Worm (Caenorhabditis elegans) whole organism, young adult: ENCODE data around the gene T15B7.1.

Experiments used
- B0336.3 ChIP-seq: fragments of 200-800 bp; sonication (Bioruptor generic); IDR thresholded peaks from 2 replicates; pipeline ENCODE4 v1.3.6; 2022; ENCODE audit warnings: missing genetic modification characterization, missing compliant biosample characterization
- C17E4.6 ChIP-seq: fragments of 200-800 bp; sonication (Bioruptor generic); IDR thresholded peaks from 2 replicates; pipeline ENCODE4 v1.3.6; 2022; ENCODE audit warnings: missing genetic modification reagents, missing genetic modification characterization, missing compliant biosample characterization
- F23B12.7 ChIP-seq: sonication (generic microtip); optimal IDR thresholded peaks from 2 replicates; lab custom pipeline; 2017; ENCODE audit warnings: missing genetic modification characterization, mild to moderate bottlenecking, missing compliant biosample characterization, antibody characterized with exemption, moderate library complexity; ENCODE audit not compliant: insufficient read depth
- F52B5.7 ChIP-seq: sonication (generic microtip); optimal IDR thresholded peaks from 2 replicates; lab custom pipeline; 2016; ENCODE audit warnings: mild to moderate bottlenecking, missing genetic modification characterization, missing compliant biosample characterization
- F57C9.4 ChIP-seq: sonication (generic microtip); optimal IDR thresholded peaks from 2 replicates; lab custom pipeline; 2017; ENCODE audit warnings: mild to moderate bottlenecking, missing genetic modification characterization, missing compliant biosample characterization
- Y53G8AR.9 ChIP-seq: fragments of 200-800 bp; sonication (Bioruptor generic); conservative IDR thresholded peaks from 2 replicates; pipeline ENCODE4 v1.3.6; 2022; ENCODE audit warnings: missing genetic modification reagents, missing genetic modification characterization, missing compliant biosample characterization
- Y56A3A.18 ChIP-seq: fragments of 200-800 bp; sonication (Bioruptor generic); IDR thresholded peaks from 2 replicates; pipeline ENCODE4 v1.3.6; 2022; ENCODE audit warnings: missing genetic modification reagents, missing genetic modification characterization, missing compliant biosample characterization
- aptf-3 ChIP-seq: fragments of 200-800 bp; sonication (Bioruptor generic); IDR thresholded peaks from 2 replicates; pipeline ENCODE4 v1.3.6; 2022; ENCODE audit warnings: missing genetic modification characterization, missing compliant biosample characterization
- atf-7 ChIP-seq: sonication (generic microtip); optimal IDR thresholded peaks from 2 replicates; lab custom pipeline; 2017; ENCODE audit warnings: mild to moderate bottlenecking, missing genetic modification characterization, missing compliant biosample characterization
- athp-1 ChIP-seq: sonication (generic microtip); optimal IDR thresholded peaks from 2 replicates; lab custom pipeline; 2017; ENCODE audit warnings: mild to moderate bottlenecking, missing genetic modification characterization, missing compliant biosample characterization
- attf-6 ChIP-seq: fragments of 200-800 bp; sonication (Bioruptor generic); IDR thresholded peaks from 2 replicates; pipeline ENCODE4 v1.3.6; 2022; ENCODE audit warnings: missing genetic modification reagents, missing genetic modification characterization, missing compliant biosample characterization
- ccch-3 ChIP-seq: fragments of 200-800 bp; sonication (Bioruptor generic); optimal IDR thresholded peaks from 2 replicates; lab custom pipeline; 2018; ENCODE audit warnings: mild to moderate bottlenecking, missing genetic modification characterization, missing compliant biosample characterization
- ceh-40 ChIP-seq: fragments of 200-800 bp; sonication (Bioruptor generic); IDR thresholded peaks from 2 replicates; pipeline ENCODE4 v1.3.6; 2022; ENCODE audit warnings: missing genetic modification characterization, missing compliant biosample characterization
- dox-1 ChIP-seq: fragments of 200-800 bp; sonication (Bioruptor generic); IDR thresholded peaks from 2 replicates; pipeline ENCODE4 v1.3.6; 2022; ENCODE audit warnings: missing genetic modification reagents, missing genetic modification characterization, missing compliant biosample characterization
- fkh-3 ChIP-seq: sonication (generic microtip); optimal IDR thresholded peaks from 2 replicates; lab custom pipeline; 2016; ENCODE audit warnings: mild to moderate bottlenecking, missing genetic modification characterization, missing compliant biosample characterization
- hlh-26 ChIP-seq: fragments of 200-800 bp; sonication (Bioruptor generic); conservative IDR thresholded peaks from 2 replicates; pipeline ENCODE4 v1.3.6; 2022; ENCODE audit warnings: missing genetic modification reagents, missing genetic modification characterization, missing compliant biosample characterization
- hrde-1 ChIP-seq: sonication (generic microtip); optimal IDR thresholded peaks from 2 replicates; lab custom pipeline; 2016; ENCODE audit warnings: missing genetic modification characterization, mild to moderate bottlenecking, missing compliant biosample characterization, moderate library complexity, missing genotype, missing genetic modification reagents, borderline replicate concordance
- lag-1 ChIP-seq: fragments of 200-800 bp; sonication (Bioruptor generic); IDR thresholded peaks from 2 replicates; pipeline ENCODE4 v1.3.6; 2022; ENCODE audit warnings: missing genetic modification reagents, missing genetic modification characterization, missing compliant biosample characterization
- lin-40 ChIP-seq: sonication (generic microtip); optimal IDR thresholded peaks from 2 replicates; lab custom pipeline; 2016; ENCODE audit warnings: missing genetic modification characterization, mild to moderate bottlenecking, missing compliant biosample characterization, missing genotype, missing genetic modification reagents
- lin-54 ChIP-seq: fragments of 200-800 bp; sonication (Bioruptor generic); optimal IDR thresholded peaks from 2 replicates; lab custom pipeline; 2018; ENCODE audit warnings: mild to moderate bottlenecking, missing genetic modification characterization, missing compliant biosample characterization
- lir-1 ChIP-seq: fragments of 200-800 bp; sonication (Bioruptor generic); conservative IDR thresholded peaks from 2 replicates; pipeline ENCODE4 v1.3.6; 2022; ENCODE audit warnings: missing genetic modification reagents, missing genetic modification characterization, missing compliant biosample characterization
- madf-10 ChIP-seq: sonication (generic microtip); optimal IDR thresholded peaks from 2 replicates; lab custom pipeline; 2016; ENCODE audit warnings: mild to moderate bottlenecking, missing genetic modification characterization, missing compliant biosample characterization
- madf-3 ChIP-seq: fragments of 200-800 bp; sonication (Bioruptor generic); IDR thresholded peaks from 2 replicates; pipeline ENCODE4 v1.3.6; 2022; ENCODE audit warnings: missing genetic modification reagents, missing genetic modification characterization, missing compliant biosample characterization
- mcd-1 ChIP-seq: fragments of 200-800 bp; sonication (Bioruptor generic); IDR thresholded peaks from 2 replicates; pipeline ENCODE4 v1.3.6; 2022; ENCODE audit warnings: missing genetic modification reagents, missing genetic modification characterization, missing compliant biosample characterization
- nhr-120 ChIP-seq: fragments of 200-800 bp; sonication (Bioruptor generic); IDR thresholded peaks from 2 replicates; pipeline ENCODE4 v1.3.6; 2022; ENCODE audit warnings: missing genetic modification characterization, missing compliant biosample characterization
- nhr-179 ChIP-seq: sonication (generic microtip); optimal IDR thresholded peaks from 2 replicates; lab custom pipeline; 2016; ENCODE audit warnings: mild to moderate bottlenecking, missing genetic modification characterization, missing compliant biosample characterization
- nhr-27 ChIP-seq: fragments of 200-800 bp; sonication (Bioruptor generic); optimal IDR thresholded peaks from 2 replicates; lab custom pipeline; 2018; ENCODE audit warnings: mild to moderate bottlenecking, missing genetic modification characterization, moderate library complexity, missing compliant biosample characterization
- nhr-80 ChIP-seq: sonication (generic microtip); optimal IDR thresholded peaks from 2 replicates; lab custom pipeline; 2016; ENCODE audit warnings: missing genetic modification characterization, missing compliant biosample characterization
- rcor-1 ChIP-seq: fragments of 200-800 bp; sonication (Bioruptor generic); IDR thresholded peaks from 2 replicates; pipeline ENCODE4 v1.3.6; 2022; ENCODE audit warnings: missing genetic modification reagents, missing genetic modification characterization, missing compliant biosample characterization
- rec-8 ChIP-seq, 2 experiments: sonication (generic microtip); optimal IDR thresholded peaks; 2 replicates each; lab custom pipeline; 2016; ENCODE audit warnings: mild to moderate bottlenecking in 2 of 2, missing genetic modification characterization in 2 of 2, missing genetic modification reagents in 2 of 2, missing genotype in 2 of 2, missing biosample characterization in 1 of 2, missing compliant biosample characterization in 1 of 2, moderate library complexity in 1 of 2
- repo-1 ChIP-seq: sonication (generic microtip); optimal IDR thresholded peaks from 2 replicates; lab custom pipeline; 2017; ENCODE audit warnings: mild to moderate bottlenecking, missing genetic modification characterization, missing compliant biosample characterization
- sdz-38 ChIP-seq: sonication (generic microtip); optimal IDR thresholded peaks from 2 replicates; lab custom pipeline; 2016; ENCODE audit warnings: missing genotype, missing genetic modification characterization, missing compliant biosample characterization
- snpc-1.1 ChIP-seq: sonication (generic microtip); optimal IDR thresholded peaks from 2 replicates; lab custom pipeline; 2017; ENCODE audit warnings: missing genetic modification characterization, mild to moderate bottlenecking, missing compliant biosample characterization, antibody characterized with exemption, moderate library complexity, missing genotype, missing genetic modification reagents; ENCODE audit not compliant: insufficient read depth
- snpc-3.4 ChIP-seq: sonication (generic microtip); optimal IDR thresholded peaks from 2 replicates; lab custom pipeline; 2017; ENCODE audit warnings: missing genetic modification characterization, mild to moderate bottlenecking, missing compliant biosample characterization, antibody characterized with exemption, moderate library complexity, missing genotype, missing genetic modification reagents
- somi-1 ChIP-seq: fragments of 200-800 bp; sonication (Bioruptor generic); optimal IDR thresholded peaks from 2 replicates; lab custom pipeline; 2018; ENCODE audit warnings: mild to moderate bottlenecking, missing genetic modification characterization, missing compliant biosample characterization
- tbp1 ChIP-seq: fragments of 200-800 bp; sonication (Bioruptor generic); optimal IDR thresholded peaks from 2 replicates; lab custom pipeline; 2018; ENCODE audit warnings: mild to moderate bottlenecking, missing genetic modification characterization, missing compliant biosample characterization
- tbx-9 ChIP-seq: sonication (generic microtip); optimal IDR thresholded peaks from 2 replicates; lab custom pipeline; 2016; ENCODE audit warnings: borderline replicate concordance, missing genetic modification characterization, inconsistent platforms, missing compliant biosample characterization
- zim-3 ChIP-seq: sonication (generic microtip); optimal IDR thresholded peaks from 2 replicates; lab custom pipeline; 2017; ENCODE audit warnings: mild to moderate bottlenecking, missing genetic modification characterization, moderate library complexity, missing compliant biosample characterization
- ztf-22 ChIP-seq: fragments of 200-800 bp; sonication (Bioruptor generic); optimal IDR thresholded peaks from 2 replicates; lab custom pipeline; 2018; ENCODE audit warnings: mild to moderate bottlenecking, missing genetic modification characterization, moderate library complexity, missing compliant biosample characterization
- ztf-25 ChIP-seq: fragments of 200-800 bp; sonication (Bioruptor generic); IDR thresholded peaks from 2 replicates; pipeline ENCODE4 v1.3.6; 2022; ENCODE audit warnings: missing genetic modification reagents, missing genetic modification characterization, missing compliant biosample characterization
- ztf-28 ChIP-seq: fragments of 200-800 bp; sonication (Bioruptor generic); IDR thresholded peaks from 2 replicates; pipeline ENCODE4 v1.3.6; 2022; ENCODE audit warnings: missing genetic modification reagents, missing genetic modification characterization, missing compliant biosample characterization

The T15B7.1 gene

DNA sequence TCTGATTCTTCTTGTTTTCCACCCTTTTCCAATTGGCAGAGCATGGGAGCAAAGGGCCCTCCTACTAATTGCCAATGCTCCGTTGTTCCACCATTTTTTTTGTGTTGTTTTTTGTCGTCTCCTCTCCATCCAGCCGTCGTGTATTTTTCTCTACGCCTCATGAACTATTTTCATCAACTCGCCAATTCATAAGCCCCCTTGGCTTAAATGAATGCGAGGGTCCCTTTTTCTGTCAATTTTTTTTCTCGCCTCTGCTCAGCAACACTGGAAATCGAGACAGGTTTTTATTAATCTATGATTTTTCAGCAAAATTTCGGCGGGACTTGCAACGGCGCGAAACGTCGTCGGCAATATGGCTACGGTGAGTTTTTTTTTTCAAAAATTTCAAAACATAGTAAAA is 38.5 kb downstream of the T15B7.1 start, which contains the start of gene unc-70:
TSS of gene unc-70 (plus strand) at position 301 of the 400 bp plus-strand sequence.
- no peak for TF ChIP-seq tbp1 (GFP tag; lab: Kevin White, UChicago)
- no peak for TF ChIP-seq F23B12.7 (tag; lab: Kevin White, UChicago)
- TF ChIP-seq mcd-1 (GFP tag; lab: Robert Waterston, UW), result no peak
- no peak for TF ChIP-seq ccch-3 (GFP tag; lab: Kevin White, UChicago)
- no peak for TF ChIP-seq somi-1 (GFP tag; lab: Kevin White, UChicago)
- TF ChIP-seq F52B5.7 (tag; lab: Kevin White, UChicago), result no peak
- no peak for TF ChIP-seq hrde-1 (tag; lab: Kevin White, UChicago)
- no peak for TF ChIP-seq ceh-40
- TF ChIP-seq attf-6 (GFP tag; lab: Robert Waterston, UW), result no peak
- no peak for TF ChIP-seq lin-54 (GFP tag; lab: Kevin White, UChicago)
- TF ChIP-seq nhr-27, result no peak
- no peak for TF ChIP-seq repo-1 (tag; lab: Kevin White, UChicago)
- no peak for TF ChIP-seq madf-10
- no peak for TF ChIP-seq hlh-26 (GFP tag; lab: Robert Waterston, UW)
- no peak for TF ChIP-seq snpc-1.1 (tag; lab: Kevin White, UChicago)
- TF ChIP-seq Y53G8AR.9 (GFP tag; lab: Robert Waterston, UW), result no peak
- TF ChIP-seq Y56A3A.18 (GFP tag; lab: Robert Waterston, UW), result no peak
- no peak for TF ChIP-seq F57C9.4 (tag; lab: Kevin White, UChicago)
- no peak for TF ChIP-seq lin-40 (tag; lab: Kevin White, UChicago)
- no peak for TF ChIP-seq snpc-3.4 (tag; lab: Kevin White, UChicago)
- TF ChIP-seq, all 124 proteins: peak for 0

DNA sequence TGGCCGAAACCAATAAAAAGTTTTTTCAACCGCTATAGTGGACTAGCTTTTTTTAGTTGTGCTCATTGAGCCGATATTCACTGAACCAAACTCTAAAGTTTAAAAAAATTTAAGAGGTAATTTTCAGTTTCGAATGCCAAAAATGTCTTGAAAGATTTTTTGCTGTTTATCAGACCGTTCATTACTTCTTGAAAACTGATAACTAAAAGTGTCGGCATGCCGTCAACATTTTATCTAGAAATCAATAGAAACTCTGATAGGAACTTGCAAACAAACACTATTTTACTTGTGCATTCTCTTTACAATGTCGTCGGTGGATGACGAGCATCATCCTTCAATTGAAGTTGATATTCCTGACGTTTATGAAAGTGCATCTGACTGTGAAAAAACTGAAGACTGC is 39.2 kb downstream of the T15B7.1 start:
- no peak for TF ChIP-seq lin-54 (GFP tag; lab: Kevin White, UChicago)
- TF ChIP-seq B0336.3 (GFP tag; lab: Robert Waterston, UW), result no peak
- peak; percentile 19; the same call in 1 of the 2 replicates for TF ChIP-seq dox-1
- no peak for TF ChIP-seq F57C9.4 (tag; lab: Kevin White, UChicago)
- TF ChIP-seq ztf-25 (GFP tag; lab: Robert Waterston, UW), result no peak
- no peak for TF ChIP-seq ztf-22
- no peak for TF ChIP-seq snpc-1.1 (tag; lab: Kevin White, UChicago)
- peak; percentile 81 for TF ChIP-seq nhr-80
- TF ChIP-seq lir-1 (GFP tag; lab: Robert Waterston, UW), result no peak
- TF ChIP-seq madf-3 (GFP tag; lab: Robert Waterston, UW), result no peak
- no peak for TF ChIP-seq rcor-1
- TF ChIP-seq attf-6 (GFP tag; lab: Robert Waterston, UW), result no peak
- no peak for TF ChIP-seq nhr-120

DNA sequence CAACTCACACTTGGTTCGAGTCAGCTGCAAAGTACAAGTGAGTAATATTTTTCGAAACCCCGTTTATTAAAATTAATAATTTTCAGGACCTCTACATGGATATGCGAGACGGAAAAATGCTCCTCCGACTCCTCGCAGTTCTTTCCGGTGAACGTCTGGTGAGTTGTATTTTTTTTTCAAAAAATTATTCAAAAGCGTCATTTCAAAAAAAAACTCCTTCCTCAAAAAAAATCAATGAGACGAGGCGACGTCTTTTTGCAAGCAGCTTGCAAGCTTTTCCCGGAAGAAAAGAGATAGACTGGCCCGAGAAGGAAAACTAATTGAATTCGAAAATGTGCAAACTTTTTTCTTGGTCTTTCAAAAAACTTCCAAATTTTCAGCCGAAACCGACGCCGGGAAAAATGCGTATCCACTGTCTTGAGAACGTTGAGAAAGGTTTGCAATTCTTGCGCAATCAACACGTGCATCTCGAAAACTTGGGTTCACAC is 40.0 kb downstream of the T15B7.1 start:
- TF ChIP-seq ztf-28 (GFP tag; lab: Robert Waterston, UW), result no peak
- TF ChIP-seq sdz-38 (tag; lab: Kevin White, UChicago), result no peak
- no peak for TF ChIP-seq tbx-9 (tag; lab: Kevin White, UChicago)
- no peak for TF ChIP-seq B0336.3 (GFP tag; lab: Robert Waterston, UW)
- TF ChIP-seq C17E4.6 (GFP tag; lab: Robert Waterston, UW), result no peak
- no peak for TF ChIP-seq tbp1 (GFP tag; lab: Kevin White, UChicago)
- no peak for TF ChIP-seq nhr-179 (tag; lab: Kevin White, UChicago)
- TF ChIP-seq atf-7 (tag; lab: Kevin White, UChicago), result no peak
- no peak for TF ChIP-seq zim-3 (tag; lab: Kevin White, UChicago)
- TF ChIP-seq lag-1 (GFP tag; lab: Robert Waterston, UW), result no peak
- TF ChIP-seq fkh-3, result no peak
- no peak for TF ChIP-seq rec-8 (tag; optimal IDR thresholded peaks at IDR 0.05; lab: Kevin White, UChicago)
- no peak for TF ChIP-seq somi-1 (GFP tag; lab: Kevin White, UChicago)
- no peak for TF ChIP-seq snpc-3.4 (tag; lab: Kevin White, UChicago)
- no peak for TF ChIP-seq aptf-3
- no peak for TF ChIP-seq athp-1 (tag; lab: Kevin White, UChicago)
